Worm (Caenorhabditis elegans): ENCODE data around the gene chil-26.

DNA sequence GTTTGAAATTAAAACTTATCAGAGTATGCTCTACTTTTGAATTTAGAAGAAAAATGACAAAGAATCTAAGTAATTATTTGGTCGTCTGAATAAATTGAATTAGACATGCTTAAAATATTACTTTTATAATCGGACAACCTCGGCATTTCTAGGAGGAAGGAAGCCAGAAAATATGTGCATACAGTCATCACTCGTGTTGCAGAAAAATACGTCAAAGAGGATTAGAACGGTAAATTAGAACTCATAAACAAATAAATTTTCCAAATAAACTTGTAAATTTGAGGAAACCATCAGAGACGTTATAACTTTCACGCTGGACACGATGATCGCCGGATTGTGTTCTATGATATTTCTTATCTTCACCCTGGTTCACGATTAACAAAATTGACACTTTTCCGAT is 20.6 kb upstream of the chil-26 start, which contains the start of gene chil-19:
- TF ChIP-seq ama-1 (optimal IDR thresholded peaks at IDR 0.05) (no peak), hnd-1 (tag; optimal IDR thresholded peaks at IDR 0.05) (no peak), aly-1 (tag; optimal IDR thresholded peaks at IDR 0.05) (no peak), scrt-1 (GFP tag; IDR thresholded peaks at IDR 0.05) (no peak), flt-1 (GFP tag; IDR thresholded peaks at IDR 0.05) (no peak), F13C5.2 (tag; optimal IDR thresholded peaks at IDR 0.05) (no peak), hmg-4 (GFP tag; optimal IDR thresholded peaks at IDR 0.05) (no peak)
